Fruit fly (Drosophila melanogaster) whole organism, prepupa: ENCODE results near the gene CG10962.
A peak's percentile ranks its signal among the peaks of the same experiment; 100 is the strongest.

Experiments
- Blimp-1 ChIP-seq: fragments of 200-800 bp; sonication (Bioruptor generic); optimal IDR thresholded peaks from 3 replicates; lab custom pipeline; 2017; ENCODE audit warnings: missing biosample characterization, missing genetic modification characterization, mild to moderate bottlenecking, moderate library complexity, missing genetic modification reagents
- CG10669 ChIP-seq: fragments of 200-800 bp; sonication (Bioruptor generic); optimal IDR thresholded peaks from 3 replicates; lab custom pipeline; 2018; ENCODE audit warnings: missing biosample characterization, mild to moderate bottlenecking, missing genetic modification characterization, moderate library complexity
- CG11294 ChIP-seq: fragments of 200-800 bp; sonication (Bioruptor generic); IDR thresholded peaks from 2 replicates; pipeline ENCODE4 v1.3.6; 2022; ENCODE audit warnings: missing biosample characterization, missing genetic modification characterization
- CG11902 ChIP-seq: fragments of 200-800 bp; sonication (Bioruptor generic); optimal IDR thresholded peaks from 3 replicates; lab custom pipeline; 2016; ENCODE audit warnings: missing biosample characterization, missing genetic modification characterization
- CG15336 ChIP-seq: fragments of 200-800 bp; sonication (Bioruptor generic); IDR thresholded peaks from 2 replicates; pipeline ENCODE4 v1.3.6; 2022; ENCODE audit warnings: missing biosample characterization, missing genetic modification characterization
- CG1621 ChIP-seq: fragments of 200-800 bp; sonication (Bioruptor generic); optimal IDR thresholded peaks from 3 replicates; lab custom pipeline; 2018; ENCODE audit warnings: missing biosample characterization, mild to moderate bottlenecking, missing genetic modification characterization
- CG3032 ChIP-seq: fragments of 200-800 bp; optimal IDR thresholded peaks from 2 replicates; lab custom pipeline; 2019; ENCODE audit warnings: missing biosample characterization, mild to moderate bottlenecking, missing genetic modification characterization, moderate library complexity
- CG31627 ChIP-seq: fragments of 200-800 bp; sonication (Bioruptor generic); optimal IDR thresholded peaks from 3 replicates; lab custom pipeline; 2016; ENCODE audit warnings: missing biosample characterization, missing genetic modification characterization
- CG32006 ChIP-seq: fragments of 200-800 bp; sonication (Bioruptor generic); optimal IDR thresholded peaks from 3 replicates; lab custom pipeline; 2017; ENCODE audit warnings: missing biosample characterization, mild to moderate bottlenecking, missing genetic modification characterization
- CG34406 ChIP-seq: fragments of 200-800 bp; sonication (Bioruptor generic); optimal IDR thresholded peaks from 3 replicates; lab custom pipeline; 2016; ENCODE audit warnings: missing biosample characterization, missing genetic modification characterization
- CG4318 ChIP-seq: fragments of 200-800 bp; sonication (Bioruptor generic); optimal IDR thresholded peaks from 3 replicates; lab custom pipeline; 2017; ENCODE audit warnings: missing biosample characterization, mild to moderate bottlenecking, missing genetic modification characterization
- CG6163 ChIP-seq: fragments of 200-800 bp; sonication (Bioruptor generic); IDR thresholded peaks from 3 replicates; pipeline ENCODE4 v1.3.6; 2022; ENCODE audit warnings: missing biosample characterization, missing genetic modification characterization
- CG6276 ChIP-seq: fragments of 200-800 bp; sonication (Bioruptor generic); optimal IDR thresholded peaks from 2 replicates; lab custom pipeline; 2017; ENCODE audit warnings: missing biosample characterization, mild to moderate bottlenecking, missing genetic modification characterization
- CG6792 ChIP-seq: fragments of 200-800 bp; sonication (Bioruptor generic); optimal IDR thresholded peaks from 3 replicates; lab custom pipeline; 2016; ENCODE audit warnings: missing biosample characterization, missing genetic modification characterization
- CG6808 ChIP-seq: fragments of 200-800 bp; sonication (Bioruptor generic); optimal IDR thresholded peaks from 3 replicates; lab custom pipeline; 2017; ENCODE audit warnings: missing biosample characterization, missing genetic modification characterization, mild to moderate bottlenecking, moderate library complexity, missing genetic modification reagents
- CG6854 ChIP-seq: fragments of 200-800 bp; sonication (Bioruptor generic); optimal IDR thresholded peaks from 2 replicates; lab custom pipeline; 2017; ENCODE audit warnings: missing biosample characterization, mild to moderate bottlenecking, missing genetic modification characterization
- CG8632 ChIP-seq: fragments of 200-800 bp; sonication (Bioruptor generic); optimal IDR thresholded peaks from 3 replicates; lab custom pipeline; 2016; ENCODE audit warnings: missing biosample characterization, missing genetic modification characterization
- CG9139 ChIP-seq: fragments of 200-800 bp; sonication (Bioruptor generic); optimal IDR thresholded peaks from 3 replicates; lab custom pipeline; 2017; ENCODE audit warnings: missing biosample characterization, mild to moderate bottlenecking, missing genetic modification characterization
- Eip75B ChIP-seq: fragments of 200-800 bp; sonication (Bioruptor generic); optimal IDR thresholded peaks from 3 replicates; lab custom pipeline; 2016; ENCODE audit warnings: missing biosample characterization, missing genetic modification characterization
- Eip78C ChIP-seq: fragments of 200-800 bp; sonication (Bioruptor generic); peaks from one replicate; lab custom pipeline; 2016; ENCODE audit warnings: missing biosample characterization, missing genetic modification characterization
- Eip93F ChIP-seq: fragments of 200-800 bp; sonication (Bioruptor generic); optimal IDR thresholded peaks from 2 replicates; lab custom pipeline; 2016; ENCODE audit warnings: missing biosample characterization, mild to moderate bottlenecking, missing genetic modification characterization
- Ets21C ChIP-seq: fragments of 200-800 bp; sonication (Bioruptor generic); optimal IDR thresholded peaks from 3 replicates; lab custom pipeline; 2016; ENCODE audit warnings: missing biosample characterization, missing genetic modification characterization
- Ets96B ChIP-seq: fragments of 200-800 bp; optimal IDR thresholded peaks from 2 replicates; lab custom pipeline; 2019; ENCODE audit warnings: missing biosample characterization, mild to moderate bottlenecking, missing genetic modification characterization, moderate library complexity
- Gug ChIP-seq: fragments of 200-800 bp; sonication (Bioruptor generic); IDR thresholded peaks from 2 replicates; pipeline ENCODE4 v1.3.6; 2022; ENCODE audit warnings: missing biosample characterization, missing genetic modification characterization
- Hr39 ChIP-seq: fragments of 200-800 bp; sonication (Bioruptor generic); optimal IDR thresholded peaks from 2 replicates; lab custom pipeline; 2016; ENCODE audit warnings: missing biosample characterization, missing genetic modification characterization
- Hr4 ChIP-seq: fragments of 200-800 bp; sonication (Bioruptor generic); optimal IDR thresholded peaks from 3 replicates; lab custom pipeline; 2016; ENCODE audit warnings: missing biosample characterization, missing genetic modification characterization
- Lpt ChIP-seq: fragments of 200-800 bp; sonication (Bioruptor generic); optimal IDR thresholded peaks from 3 replicates; lab custom pipeline; 2016; ENCODE audit warnings: missing biosample characterization, missing genetic modification characterization
- Met ChIP-seq: fragments of 200-800 bp; sonication (Bioruptor generic); optimal IDR thresholded peaks from 3 replicates; lab custom pipeline; 2016; ENCODE audit warnings: missing biosample characterization, missing genetic modification characterization
- OdsH ChIP-seq: fragments of 200-800 bp; sonication (Bioruptor generic); optimal IDR thresholded peaks from 3 replicates; lab custom pipeline; 2016; ENCODE audit warnings: missing biosample characterization, missing genetic modification characterization
- Smox ChIP-seq: fragments of 200-800 bp; sonication (Bioruptor generic); optimal IDR thresholded peaks from 3 replicates; lab custom pipeline; 2016; ENCODE audit warnings: missing biosample characterization, missing genetic modification characterization
- Sox102F ChIP-seq: fragments of 200-800 bp; sonication (Bioruptor generic); optimal IDR thresholded peaks from 2 replicates; lab custom pipeline; 2016; ENCODE audit warnings: missing biosample characterization, mild to moderate bottlenecking, missing genetic modification characterization
- Sox15 ChIP-seq: fragments of 200-800 bp; sonication (Bioruptor generic); optimal IDR thresholded peaks from 3 replicates; lab custom pipeline; 2016; ENCODE audit warnings: missing biosample characterization, missing genetic modification characterization
- achi ChIP-seq: fragments of 200-800 bp; sonication (Bioruptor generic); optimal IDR thresholded peaks from 3 replicates; lab custom pipeline; 2016; ENCODE audit warnings: missing biosample characterization, missing genetic modification characterization
- acj6 ChIP-seq: fragments of 200-800 bp; sonication (Bioruptor generic); optimal IDR thresholded peaks from 3 replicates; lab custom pipeline; 2016; ENCODE audit warnings: missing biosample characterization, missing genetic modification characterization
- cyc ChIP-seq: fragments of 200-800 bp; sonication (Bioruptor generic); optimal IDR thresholded peaks from 3 replicates; lab custom pipeline; 2016; ENCODE audit warnings: missing biosample characterization, missing genetic modification characterization
- dac ChIP-seq: fragments of 200-800 bp; sonication (Bioruptor generic); optimal IDR thresholded peaks from 2 replicates; lab custom pipeline; 2017; ENCODE audit warnings: missing biosample characterization, mild to moderate bottlenecking, missing genetic modification characterization
- dsx ChIP-seq: fragments of 200-800 bp; optimal IDR thresholded peaks from 3 replicates; lab custom pipeline; 2019; ENCODE audit warnings: missing biosample characterization, mild to moderate bottlenecking, missing genetic modification characterization, moderate library complexity; ENCODE audit not compliant: poor library complexity, severe bottlenecking
- esn ChIP-seq: fragments of 200-800 bp; sonication (Bioruptor generic); optimal IDR thresholded peaks from 2 replicates; lab custom pipeline; 2016; ENCODE audit warnings: missing biosample characterization, mild to moderate bottlenecking, missing genetic modification characterization, moderate library complexity
- fd59A ChIP-seq: fragments of 200-800 bp; sonication (Bioruptor generic); optimal IDR thresholded peaks from 2 replicates; lab custom pipeline; 2017; ENCODE audit warnings: missing biosample characterization, mild to moderate bottlenecking, missing genetic modification characterization, missing genetic modification reagents
- fd85E ChIP-seq: fragments of 200-800 bp; sonication (Bioruptor generic); optimal IDR thresholded peaks from 3 replicates; lab custom pipeline; 2016; ENCODE audit warnings: missing biosample characterization, missing genetic modification characterization
- fkh ChIP-seq: fragments of 200-800 bp; sonication (Bioruptor generic); optimal IDR thresholded peaks from 3 replicates; lab custom pipeline; 2017; ENCODE audit warnings: missing biosample characterization, mild to moderate bottlenecking, missing genetic modification characterization, moderate library complexity
- lz ChIP-seq: fragments of 200-800 bp; sonication (Bioruptor generic); optimal IDR thresholded peaks from 3 replicates; lab custom pipeline; 2016; ENCODE audit warnings: missing biosample characterization, missing genetic modification characterization
- net ChIP-seq: fragments of 200-800 bp; sonication (Bioruptor generic); optimal IDR thresholded peaks from 3 replicates; lab custom pipeline; 2016; ENCODE audit warnings: missing biosample characterization, missing genetic modification characterization
- pdm3 ChIP-seq: fragments of 200-800 bp; sonication (Bioruptor generic); optimal IDR thresholded peaks from 3 replicates; lab custom pipeline; 2016; ENCODE audit warnings: missing biosample characterization, missing genetic modification characterization
- ss ChIP-seq, 2 experiments: fragments of 200-800 bp; sonication (Bioruptor generic); optimal IDR thresholded peaks; 2 replicates in 1 of 2; 3 replicates in 1 of 2; lab custom pipeline; 2017 to 2018; ENCODE audit warnings: mild to moderate bottlenecking in 2 of 2, missing biosample characterization in 2 of 2, missing genetic modification characterization in 2 of 2, moderate library complexity in 1 of 2
- svp ChIP-seq: fragments of 200-800 bp; sonication (Bioruptor generic); peaks from one replicate; lab custom pipeline; 2016; ENCODE audit warnings: missing biosample characterization, missing genetic modification characterization
- vri ChIP-seq: fragments of 200-800 bp; sonication (Bioruptor generic); optimal IDR thresholded peaks from 3 replicates; lab custom pipeline; 2016; ENCODE audit warnings: missing biosample characterization, mild to moderate bottlenecking, missing genetic modification characterization

CG10962 gene

dm6 chrX:8973136-8973535, 919 bp downstream of the CG10962 start:
- TF ChIP-seq svp (GFP tag; lab: Kevin White, UChicago): peak; percentile 78
- peak; percentile 41 for TF ChIP-seq Eip78C (GFP tag; lab: Kevin White, UChicago)
- TF ChIP-seq dsx (GFP tag; lab: Kevin White, UChicago): no peak
- peak; percentile 22; the same call in 1 of the 3 replicates for TF ChIP-seq CG6163 (GFP tag; lab: Robert Waterston, UW)
- TF ChIP-seq cyc (GFP tag; lab: Kevin White, UChicago): peak; percentile 0
- peak; percentile 7 for TF ChIP-seq CG34406 (GFP tag; lab: Kevin White, UChicago)
- TF ChIP-seq Met (GFP tag; lab: Kevin White, UChicago): peak; percentile 40
- no peak for TF ChIP-seq net (GFP tag; lab: Kevin White, UChicago)
- TF ChIP-seq CG6792 (GFP tag; lab: Kevin White, UChicago): peak; percentile 17
- peak; percentile 30 for TF ChIP-seq lz (GFP tag; lab: Kevin White, UChicago)
- peak; percentile 40 for TF ChIP-seq Smox (GFP tag; lab: Kevin White, UChicago)
- no peak for TF ChIP-seq CG8632 (GFP tag; lab: Kevin White, UChicago)
- TF ChIP-seq vri (GFP tag; lab: Kevin White, UChicago): peak; percentile 74
- peak; percentile 31 for TF ChIP-seq acj6 (GFP tag; lab: Kevin White, UChicago)
- TF ChIP-seq Sox15: peak; percentile 10
- TF ChIP-seq esn (GFP tag; lab: Kevin White, UChicago): peak; percentile 39
- no peak for TF ChIP-seq CG4318 (GFP tag; lab: Kevin White, UChicago)
- no peak for TF ChIP-seq Ets21C (GFP tag; lab: Kevin White, UChicago)
- peak; percentile 36 for TF ChIP-seq CG31627 (GFP tag; lab: Kevin White, UChicago)
- peak; percentile 5 for TF ChIP-seq pdm3
- peak; percentile 13 for TF ChIP-seq Sox102F (GFP tag; lab: Kevin White, UChicago)
- TF ChIP-seq Lpt: no peak
- peak; percentile 4 for TF ChIP-seq OdsH (GFP tag; lab: Kevin White, UChicago)
- TF ChIP-seq Hr39: peak; percentile 36

- TF ChIP-seq Gug (no peak), Hr4 (no peak), CG10669 (GFP tag; lab: Kevin White, UChicago) (no peak), CG32006 (GFP tag; lab: Kevin White, UChicago) (no peak), CG6808 (GFP tag; lab: Kevin White, UChicago) (no peak), CG11294 (GFP tag; lab: Robert Waterston, UW) (no peak), CG34406 (GFP tag; lab: Kevin White, UChicago) (no peak)
Measured at dm6 chrX:8958261-8958660, 15.8 kb downstream of the CG10962 start.

- TF ChIP-seq CG9139 (no peak), Ets96B (no peak), Smox (GFP tag; lab: Kevin White, UChicago) (no peak), net (GFP tag; lab: Kevin White, UChicago) (peak; percentile 27), Eip75B (GFP tag; lab: Kevin White, UChicago) (no peak), OdsH (GFP tag; lab: Kevin White, UChicago) (no peak), CG6276 (GFP tag; lab: Kevin White, UChicago) (no peak), fd59A (GFP tag; lab: Kevin White, UChicago) (no peak), Eip78C (GFP tag; lab: Kevin White, UChicago) (peak; percentile 33), fd85E (GFP tag; lab: Kevin White, UChicago) (no peak), CG6792 (GFP tag; lab: Kevin White, UChicago) (no peak), CG8632 (GFP tag; lab: Kevin White, UChicago) (no peak), dac (GFP tag; lab: Kevin White, UChicago) (no peak), ss (GFP tag; optimal IDR thresholded peaks at IDR 0.05; lab: Kevin White, UChicago) (peak in 1 of 2 experiments; percentile 31), achi (GFP tag; lab: Kevin White, UChicago) (no peak), CG6163 (GFP tag; lab: Robert Waterston, UW) (peak; percentile 36; the same call in 2 of the 3 replicates), dsx (GFP tag; lab: Kevin White, UChicago) (no peak), svp (GFP tag; lab: Kevin White, UChicago) (no peak), CG15336 (GFP tag; lab: Robert Waterston, UW) (no peak), lz (GFP tag; lab: Kevin White, UChicago) (no peak), CG10669 (GFP tag; lab: Kevin White, UChicago) (no peak), CG6808 (GFP tag; lab: Kevin White, UChicago) (no peak), Blimp-1 (GFP tag; lab: Kevin White, UChicago) (no peak), CG11902 (no peak), Eip93F (GFP tag; lab: Kevin White, UChicago) (no peak), vri (GFP tag; lab: Kevin White, UChicago) (no peak), fkh (GFP tag; lab: Kevin White, UChicago) (no peak), CG3032 (no peak), CG1621 (tag; lab: Kevin White, UChicago) (no peak), CG6854 (GFP tag; lab: Kevin White, UChicago) (no peak), Met (GFP tag; lab: Kevin White, UChicago) (no peak)
Measured at dm6 chrX:8924778-8925177, 49.3 kb downstream of the CG10962 start.
